In genomic region chr2L:14622182-14622581, dm6 we compare ENCODE assay signal across 1 fruit fly cellular context.
TF ChIP-seq lines count a peak whose summit lies in the region.

No protein-coding gene starts in this region.

TF ChIP-seq in whole organism, embryonic, 481 proteins besides CTCF, POLR2A, EP300 and RAD21 (continued from another document and continues in another):
- TF ChIP-seq gce (GFP tag; IDR thresholded peaks at IDR 0.05; lab: Robert Waterston, UW) (peak; percentile 43; the same call in 1 of the 3 replicates), ab (GFP tag; optimal IDR thresholded peaks at IDR 0.05; lab: Kevin White, UChicago) (no peak), CG17829 (tag; optimal IDR thresholded peaks at IDR 0.05; lab: Kevin White, UChicago) (peak; percentile 38), ems (GFP tag; optimal IDR thresholded peaks at IDR 0.05; lab: Kevin White, UChicago) (no peak), CG13123 (GFP tag; optimal IDR thresholded peaks at IDR 0.05; lab: Kevin White, UChicago) (no peak), H2.0 (GFP tag; IDR thresholded peaks at IDR 0.05; lab: Robert Waterston, UW) (0 out of 2 replicates have a peak, but pooled peaks have one; percentile 13), wor (GFP tag; IDR thresholded peaks at IDR 0.05; lab: Robert Waterston, UW) (no peak), Sry-δ (GFP tag; optimal IDR thresholded peaks at IDR 0.05; lab: Kevin White, UChicago) (peak; percentile 20), luna (GFP tag; optimal IDR thresholded peaks at IDR 0.05; lab: Kevin White, UChicago) (no peak), corto (GFP tag; optimal IDR thresholded peaks at IDR 0.05; lab: Kevin White, UChicago) (no peak), tio (GFP tag; optimal IDR thresholded peaks at IDR 0.05; lab: Kevin White, UChicago) (peak; percentile 25), emc (GFP tag; optimal IDR thresholded peaks at IDR 0.05; lab: Kevin White, UChicago) (no peak), CG15073 (GFP tag; optimal IDR thresholded peaks at IDR 0.05; lab: Kevin White, UChicago) (no peak), CG11247 (GFP tag; IDR thresholded peaks at IDR 0.05; lab: Robert Waterston, UW) (no peak), CG3726 (GFP tag; IDR thresholded peaks at IDR 0.05; lab: Robert Waterston, UW) (no peak), Kr (GFP tag; optimal IDR thresholded peaks at IDR 0.05; lab: Kevin White, UChicago) (no peak), dimm (GFP tag; IDR thresholded peaks at IDR 0.05; lab: Robert Waterston, UW) (no peak), CG7928 (GFP tag; optimal IDR thresholded peaks at IDR 0.05; lab: Kevin White, UChicago) (no peak), pfk (GFP tag; optimal IDR thresholded peaks at IDR 0.05; lab: Kevin White, UChicago) (no peak), Poxn (GFP tag; IDR thresholded peaks at IDR 0.05; lab: Robert Waterston, UW) (no peak), CG17186 (GFP tag; optimal IDR thresholded peaks at IDR 0.05; lab: Kevin White, UChicago) (no peak), sens-2 (GFP tag; IDR thresholded peaks at IDR 0.05; lab: Robert Waterston, UW) (no peak), trem (tag; optimal IDR thresholded peaks at IDR 0.05; lab: Kevin White, UChicago) (peak; percentile 35), CG42726 (GFP tag; IDR thresholded peaks at IDR 0.05; lab: Robert Waterston, UW; ENCODE audit: partially characterized antibody) (no peak), CG16779 (GFP tag; IDR thresholded peaks at IDR 0.05; lab: Robert Waterston, UW) (no peak), CG6254 (GFP tag; optimal IDR thresholded peaks at IDR 0.05; lab: Kevin White, UChicago) (peak; percentile 37), ac (GFP tag; optimal IDR thresholded peaks at IDR 0.05; lab: Kevin White, UChicago) (no peak), CG10209 (GFP tag; optimal IDR thresholded peaks at IDR 0.05; lab: Kevin White, UChicago) (peak; percentile 23), CG2202 (tag; optimal IDR thresholded peaks at IDR 0.05; lab: Kevin White, UChicago) (peak; percentile 36), CG8478 (optimal IDR thresholded peaks at IDR 0.05; lab: Kevin White, UChicago) (no peak), Dip3 (GFP tag; optimal IDR thresholded peaks at IDR 0.05; lab: Kevin White, UChicago) (no peak), Oaz (GFP tag; IDR thresholded peaks at IDR 0.05; lab: Robert Waterston, UW) (no peak), Nf-YB (GFP tag; optimal IDR thresholded peaks at IDR 0.05; lab: Kevin White, UChicago) (no peak), Dp (GFP tag; optimal IDR thresholded peaks at IDR 0.05; lab: Kevin White, UChicago) (no peak), HLH4C (GFP tag; IDR thresholded peaks at IDR 0.05; lab: Robert Waterston, UW; ENCODE audit: partially characterized antibody) (no peak), cato (GFP tag; optimal IDR thresholded peaks at IDR 0.05; lab: Kevin White, UChicago; ENCODE audit: borderline replicate concordance) (peak; percentile 31), vvl (GFP tag; IDR thresholded peaks at IDR 0.05; lab: Robert Waterston, UW) (peak; percentile 74), HLHmδ (GFP tag; optimal IDR thresholded peaks at IDR 0.05; lab: Kevin White, UChicago) (no peak), CG17385 (GFP tag; optimal IDR thresholded peaks at IDR 0.05; lab: Kevin White, UChicago) (no peak), chm (GFP tag; IDR thresholded peaks at IDR 0.05; lab: Robert Waterston, UW) (no peak), unc-4 (GFP tag; IDR thresholded peaks at IDR 0.05; lab: Robert Waterston, UW; ENCODE audit: partially characterized antibody) (no peak), CG9932 (GFP tag; IDR thresholded peaks at IDR 0.05; lab: Robert Waterston, UW) (no peak), CG4820 (GFP tag; optimal IDR thresholded peaks at IDR 0.05; lab: Kevin White, UChicago) (peak; percentile 63), CG14860 (GFP tag; IDR thresholded peaks at IDR 0.05; lab: Robert Waterston, UW; ENCODE audit: partially characterized antibody) (no peak), ken (GFP tag; IDR thresholded peaks at IDR 0.05; lab: Robert Waterston, UW) (no peak), Jarid2 (GFP tag; optimal IDR thresholded peaks at IDR 0.05; lab: Kevin White, UChicago) (peak; percentile 7), crol (GFP tag; IDR thresholded peaks at IDR 0.05; lab: Robert Waterston, UW) (0 out of 2 replicates have a peak, but pooled peaks have one; percentile 24), chinmo (GFP tag; IDR thresholded peaks at IDR 0.05; lab: Robert Waterston, UW; ENCODE audit: partially characterized antibody) (no peak), chn (GFP tag; optimal IDR thresholded peaks at IDR 0.05; lab: Kevin White, UChicago) (peak; percentile 57), CG14441 (GFP tag; IDR thresholded peaks at IDR 0.05; lab: Robert Waterston, UW) (peak; percentile 39; the same call in 1 of the 2 replicates), CG7987 (GFP tag; optimal IDR thresholded peaks at IDR 0.05; lab: Kevin White, UChicago) (no peak), CG12769 (tag; optimal IDR thresholded peaks at IDR 0.05; lab: Kevin White, UChicago) (no peak), Aef1 (GFP tag; IDR thresholded peaks at IDR 0.05; lab: Robert Waterston, UW) (peak; percentile 17; the same call in 1 of the 3 replicates), dati (GFP tag; IDR thresholded peaks at IDR 0.05; lab: Robert Waterston, UW) (no peak), CG6175 (GFP tag; IDR thresholded peaks at IDR 0.05; lab: Robert Waterston, UW) (no peak), CG14965 (GFP tag; optimal IDR thresholded peaks at IDR 0.05; lab: Kevin White, UChicago; ENCODE audit: borderline replicate concordance) (no peak), sima (GFP tag; optimal IDR thresholded peaks at IDR 0.05; lab: Kevin White, UChicago) (no peak), CG15011 (GFP tag; optimal IDR thresholded peaks at IDR 0.05; lab: Kevin White, UChicago) (no peak), CG34422 (GFP tag; IDR thresholded peaks at IDR 0.05; lab: Robert Waterston, UW) (no peak; the same call in 2 of the 3 replicates), sc (optimal IDR thresholded peaks at IDR 0.05; lab: Kevin White, UChicago) (no peak), sc (GFP tag; optimal IDR thresholded peaks at IDR 0.05; lab: Kevin White, UChicago) (no peak), Gug (GFP tag; IDR thresholded peaks at IDR 0.05; lab: Robert Waterston, UW) (peak; percentile 4; the same call in 1 of the 4 replicates), Pdp1 (GFP tag; optimal IDR thresholded peaks at IDR 0.05; lab: Kevin White, UChicago) (peak; percentile 44 to 47), NfI (GFP tag; optimal IDR thresholded peaks at IDR 0.05; lab: Kevin White, UChicago) (no peak), cad (GFP tag; optimal IDR thresholded peaks at IDR 0.05; lab: Kevin White, UChicago) (no peak), CG32532 (GFP tag; IDR thresholded peaks at IDR 0.05; lab: Robert Waterston, UW) (peak; percentile 14; the same call in 1 of the 2 replicates), CG3065 (GFP tag; optimal IDR thresholded peaks at IDR 0.05; lab: Kevin White, UChicago) (no peak), CG1233 (GFP tag; optimal IDR thresholded peaks at IDR 0.05; lab: Kevin White, UChicago) (peak; percentile 38), kah (GFP tag; optimal IDR thresholded peaks at IDR 0.05; lab: Kevin White, UChicago) (no peak), CG12744 (GFP tag; optimal IDR thresholded peaks at IDR 0.05; lab: Kevin White, UChicago) (no peak), Ptx1 (GFP tag; IDR thresholded peaks at IDR 0.05; lab: Robert Waterston, UW) (peak; percentile 47; the same call in 1 of the 2 replicates), pho (GFP tag; optimal IDR thresholded peaks at IDR 0.05; lab: Kevin White, UChicago) (no peak), eve (GFP tag; optimal IDR thresholded peaks at IDR 0.05; lab: Kevin White, UChicago) (no peak), B-H1 (GFP tag; IDR thresholded peaks at IDR 0.05; lab: Robert Waterston, UW) (no peak), nom (GFP tag; optimal IDR thresholded peaks at IDR 0.05; lab: Kevin White, UChicago) (peak; percentile 91), CG15479 (GFP tag; optimal IDR thresholded peaks at IDR 0.05; lab: Kevin White, UChicago) (no peak), gfzf (GFP tag; optimal IDR thresholded peaks at IDR 0.05; lab: Kevin White, UChicago) (no peak), exex (tag; optimal IDR thresholded peaks at IDR 0.05; lab: Kevin White, UChicago) (no peak), gcm (GFP tag; optimal IDR thresholded peaks at IDR 0.05; lab: Kevin White, UChicago) (peak; percentile 6), ind (GFP tag; optimal IDR thresholded peaks at IDR 0.05; lab: Kevin White, UChicago) (peak; percentile 33), schlank (tag; optimal IDR thresholded peaks at IDR 0.05; lab: Kevin White, UChicago) (no peak), CG18476 (GFP tag; optimal IDR thresholded peaks at IDR 0.05; lab: Kevin White, UChicago) (peak; percentile 32), lola (GFP tag; optimal IDR thresholded peaks at IDR 0.05; lab: Kevin White, UChicago) (peak in 1 of 3 experiments; percentile 57), sob (GFP tag; IDR thresholded peaks at IDR 0.05; lab: Robert Waterston, UW) (peak; percentile 36; the same call in 1 of the 2 replicates), btn (GFP tag; optimal IDR thresholded peaks at IDR 0.05; lab: Kevin White, UChicago) (no peak), CG34224 (GFP tag; IDR thresholded peaks at IDR 0.05; lab: Robert Waterston, UW; ENCODE audit: partially characterized antibody) (no peak), Spps (tag; optimal IDR thresholded peaks at IDR 0.05; lab: Kevin White, UChicago) (peak; percentile 39), tgo (GFP tag; IDR thresholded peaks at IDR 0.05; lab: Robert Waterston, UW) (peak; percentile 51; the same call in 2 of the 3 replicates), Dek (tag; optimal IDR thresholded peaks at IDR 0.05; lab: Kevin White, UChicago) (no peak), Hr39 (optimal IDR thresholded peaks at IDR 0.05; lab: Kevin White, UChicago) (no peak), sens (GFP tag; lab: Kevin White, UChicago) (peak; percentile 94), sug (tag; optimal IDR thresholded peaks at IDR 0.05; lab: Kevin White, UChicago) (no peak), Hr3 (GFP tag; optimal IDR thresholded peaks at IDR 0.05; lab: Kevin White, UChicago) (peak; percentile 20), Abd-B (GFP tag; optimal IDR thresholded peaks at IDR 0.05; lab: Kevin White, UChicago) (peak; percentile 39), so (GFP tag; IDR thresholded peaks at IDR 0.05; lab: Robert Waterston, UW) (no peak), ssp (GFP tag; IDR thresholded peaks at IDR 0.05; lab: Robert Waterston, UW) (0 out of 2 replicates have a peak, but pooled peaks have one; percentile 28), stc (GFP tag; IDR thresholded peaks at IDR 0.05; lab: Robert Waterston, UW) (peak; percentile 63), CG8089 (GFP tag; optimal IDR thresholded peaks at IDR 0.05; lab: Kevin White, UChicago) (no peak), CG1647 (GFP tag; optimal IDR thresholded peaks at IDR 0.05; lab: Kevin White, UChicago) (peak; percentile 13), Hmx (GFP tag; optimal IDR thresholded peaks at IDR 0.05; lab: Kevin White, UChicago) (no peak), ato (GFP tag; IDR thresholded peaks at IDR 0.05; lab: Robert Waterston, UW; ENCODE audit: partially characterized antibody) (no peak), Dip2 (GFP tag; IDR thresholded peaks at IDR 0.05; lab: Robert Waterston, UW) (no peak), lbe (GFP tag; optimal IDR thresholded peaks at IDR 0.05; lab: Kevin White, UChicago) (peak; percentile 30), Hr78 (GFP tag; optimal IDR thresholded peaks at IDR 0.05; lab: Kevin White, UChicago) (no peak), Ets97D (GFP tag; optimal IDR thresholded peaks at IDR 0.05; lab: Kevin White, UChicago) (no peak), Fer3 (tag; optimal IDR thresholded peaks at IDR 0.05; lab: Kevin White, UChicago) (no peak), Chrac-16 (GFP tag; optimal IDR thresholded peaks at IDR 0.05; lab: Kevin White, UChicago) (peak; percentile 58), CG14710 (tag; optimal IDR thresholded peaks at IDR 0.05; lab: Kevin White, UChicago) (peak; percentile 68), nerfin-2 (GFP tag; IDR thresholded peaks at IDR 0.05; lab: Robert Waterston, UW; ENCODE audit: partially characterized antibody) (no peak), ttk (GFP tag; IDR thresholded peaks at IDR 0.05; lab: Robert Waterston, UW) (peak; percentile 58), CG14014 (GFP tag; IDR thresholded peaks at IDR 0.05; lab: Robert Waterston, UW) (no peak), PHDP (tag; optimal IDR thresholded peaks at IDR 0.05; lab: Kevin White, UChicago) (peak; percentile 25), NFAT (GFP tag; IDR thresholded peaks at IDR 0.05; lab: Robert Waterston, UW) (no peak), CG31224 (GFP tag; IDR thresholded peaks at IDR 0.05; lab: Robert Waterston, UW) (no peak), org-1 (GFP tag; optimal IDR thresholded peaks at IDR 0.05; lab: Kevin White, UChicago) (no peak), CG2116 (GFP tag; optimal IDR thresholded peaks at IDR 0.05; lab: Kevin White, UChicago) (no peak), CG2120 (GFP tag; optimal IDR thresholded peaks at IDR 0.05; lab: Kevin White, UChicago) (peak; percentile 23), slp2 (GFP tag; optimal IDR thresholded peaks at IDR 0.05; lab: Kevin White, UChicago) (no peak), CG3847 (GFP tag; IDR thresholded peaks at IDR 0.05; lab: Robert Waterston, UW) (no peak), zf30C (GFP tag; optimal IDR thresholded peaks at IDR 0.05; lab: Kevin White, UChicago) (peak; percentile 14), ERR (GFP tag; optimal IDR thresholded peaks at IDR 0.05; lab: Kevin White, UChicago) (peak; percentile 4), CG13894 (tag; optimal IDR thresholded peaks at IDR 0.05; lab: Kevin White, UChicago) (no peak), oc (tag; optimal IDR thresholded peaks at IDR 0.05; lab: Kevin White, UChicago) (no peak), bbx (GFP tag; IDR thresholded peaks at IDR 0.05; lab: Robert Waterston, UW; ENCODE audit: partially characterized antibody) (no peak), fd64A (GFP tag; optimal IDR thresholded peaks at IDR 0.05; lab: Kevin White, UChicago) (no peak), CG6765 (GFP tag; optimal IDR thresholded peaks at IDR 0.05; lab: Kevin White, UChicago) (no peak), zfh1 (GFP tag; IDR thresholded peaks at IDR 0.05; lab: Robert Waterston, UW) (peak; percentile 73), Nf-YA (GFP tag; IDR thresholded peaks at IDR 0.05; lab: Robert Waterston, UW) (no peak), dmrt11E (tag; optimal IDR thresholded peaks at IDR 0.05; lab: Kevin White, UChicago) (peak; percentile 80), stwl (tag; optimal IDR thresholded peaks at IDR 0.05; lab: Kevin White, UChicago) (peak; percentile 21), NC2α (GFP tag; optimal IDR thresholded peaks at IDR 0.05; lab: Kevin White, UChicago) (no peak), Dref (GFP tag; IDR thresholded peaks at IDR 0.05; lab: Robert Waterston, UW) (no peak), ftz-f1 (GFP tag; optimal IDR thresholded peaks at IDR 0.05; lab: Kevin White, UChicago) (no peak), CG10959 (GFP tag; IDR thresholded peaks at IDR 0.05; lab: Robert Waterston, UW) (peak; percentile 49; the same call in 1 of the 2 replicates)
